Fruit fly (Drosophila melanogaster): ENCODE data around the gene crn.
A peak's percentile ranks its signal among the peaks of the same experiment; 100 is the strongest.

The crn gene

dm6 chrX:2296230-2297044, 46.7 kb upstream of the crn start (continued):
- peak; percentile 91 for TF ChIP-seq NC2β (GFP tag; optimal IDR thresholded peaks at IDR 0.05)
- peak; percentile 98 for TF ChIP-seq CG18262 (tag; optimal IDR thresholded peaks at IDR 0.05)
- TF ChIP-seq Max (GFP tag; optimal IDR thresholded peaks at IDR 0.05) = peak; percentile 92
- no peak for TF ChIP-seq pfk (GFP tag; optimal IDR thresholded peaks at IDR 0.05)
- peak; percentile 96 for TF ChIP-seq CG10979 (tag; optimal IDR thresholded peaks at IDR 0.05)
- peak; percentile 94 for TF ChIP-seq CG15269 (tag; optimal IDR thresholded peaks at IDR 0.05)
- peak; percentile 91 for TF ChIP-seq Hr3 (GFP tag; optimal IDR thresholded peaks at IDR 0.05)
- peak; percentile 42 for TF ChIP-seq fd102C (GFP tag; optimal IDR thresholded peaks at IDR 0.05)
- peak; percentile 87 for TF ChIP-seq CG9876 (GFP tag; optimal IDR thresholded peaks at IDR 0.05)
- peak; percentile 74 for TF ChIP-seq Optix (GFP tag; IDR thresholded peaks at IDR 0.05)
- TF ChIP-seq CG7271 (tag; optimal IDR thresholded peaks at IDR 0.05) = no peak
- no peak for TF ChIP-seq otp (GFP tag; IDR thresholded peaks at IDR 0.05)
- TF ChIP-seq CG17802 (tag; optimal IDR thresholded peaks at IDR 0.05) = peak; percentile 68
- TF ChIP-seq pan (optimal IDR thresholded peaks at IDR 0.05) = no peak
- TF ChIP-seq pan (GFP tag; optimal IDR thresholded peaks at IDR 0.05 in 1 of 2, IDR thresholded peaks at IDR 0.05 in 1 of 2) = peak in 1 of 2 experiments; percentile 64
- peak; percentile 87 for TF ChIP-seq CG17359 (tag; optimal IDR thresholded peaks at IDR 0.05)
- peak; percentile 89 for TF ChIP-seq disco-r (GFP tag; optimal IDR thresholded peaks at IDR 0.05)
- TF ChIP-seq ewg (GFP tag; optimal IDR thresholded peaks at IDR 0.05) = peak; percentile 87
- peak; percentile 86 for TF ChIP-seq CG4854 (GFP tag; optimal IDR thresholded peaks at IDR 0.05)
- TF ChIP-seq CG8089 (GFP tag; optimal IDR thresholded peaks at IDR 0.05) = peak; percentile 95
- no peak; the same call in 1 of the 3 replicates for TF ChIP-seq jigr1 (GFP tag; IDR thresholded peaks at IDR 0.05)
- peak; percentile 64 for TF ChIP-seq grn (GFP tag; optimal IDR thresholded peaks at IDR 0.05)
- peak; percentile 89 for TF ChIP-seq gcm (GFP tag; optimal IDR thresholded peaks at IDR 0.05)
- TF ChIP-seq scrt (GFP tag; optimal IDR thresholded peaks at IDR 0.05) = peak; percentile 83
- TF ChIP-seq cas (GFP tag; IDR thresholded peaks at IDR 0.05) = peak; percentile 52; the same call in 1 of the 2 replicates
- no peak for TF ChIP-seq GATAe (GFP tag; conservative IDR thresholded peaks at IDR 0.05)
- TF ChIP-seq CG2116 (GFP tag; optimal IDR thresholded peaks at IDR 0.05) = peak; percentile 68
- peak; percentile 90 to 91 for TF ChIP-seq bsh (GFP tag; optimal IDR thresholded peaks at IDR 0.05)
- TF ChIP-seq Gsc (GFP tag; IDR thresholded peaks at IDR 0.05) = no peak; the same call in 1 of the 2 replicates
- TF ChIP-seq zfh1 (GFP tag; IDR thresholded peaks at IDR 0.05) = peak; percentile 74; the same call in 2 of the 3 replicates
- TF ChIP-seq peb (GFP tag; IDR thresholded peaks at IDR 0.05) = no peak
- peak; percentile 81 for TF ChIP-seq Dip3 (GFP tag; optimal IDR thresholded peaks at IDR 0.05)
- TF ChIP-seq D19B (GFP tag; optimal IDR thresholded peaks at IDR 0.05) = peak; percentile 84
- TF ChIP-seq Dek (tag; optimal IDR thresholded peaks at IDR 0.05) = peak; percentile 87
- peak; percentile 94 for TF ChIP-seq CG18599 (GFP tag; optimal IDR thresholded peaks at IDR 0.05)
- TF ChIP-seq Sry-β (GFP tag; optimal IDR thresholded peaks at IDR 0.05) = peak; percentile 63
- TF ChIP-seq CG2875 (GFP tag; optimal IDR thresholded peaks at IDR 0.05) = peak; percentile 94
- peak; percentile 95 for TF ChIP-seq bcd (GFP tag; optimal IDR thresholded peaks at IDR 0.05)
- TF ChIP-seq Hey (tag; optimal IDR thresholded peaks at IDR 0.05) = peak; percentile 65
- no peak for TF ChIP-seq ato (GFP tag; IDR thresholded peaks at IDR 0.05; ENCODE audit: partially characterized antibody)
- 0 out of 2 replicates have a peak, but pooled peaks have one; percentile 11 for TF ChIP-seq CG5953 (GFP tag; IDR thresholded peaks at IDR 0.05)
- peak; percentile 85 for TF ChIP-seq CG9215 (GFP tag; IDR thresholded peaks at IDR 0.05)
- TF ChIP-seq CG12219 (GFP tag; optimal IDR thresholded peaks at IDR 0.05) = peak; percentile 95
- peak; percentile 87 for TF ChIP-seq unpg (GFP tag; optimal IDR thresholded peaks at IDR 0.05)
- TF ChIP-seq CG34422 (GFP tag; IDR thresholded peaks at IDR 0.05) = no peak
- TF ChIP-seq Atf-2 (GFP tag; optimal IDR thresholded peaks at IDR 0.05) = peak; percentile 97
- TF ChIP-seq CG13296 (GFP tag; optimal IDR thresholded peaks at IDR 0.05) = peak; percentile 89
- peak; percentile 85 for TF ChIP-seq CG17568 (GFP tag; optimal IDR thresholded peaks at IDR 0.05)
